Fruit fly (Drosophila melanogaster): ENCODE data around the gene CG12104.

CG12104 gene

dm6 chr3L:1571077-1571476 lies 31.4 kb downstream of the CG12104 start:
- TF ChIP-seq dsx (GFP tag; optimal IDR thresholded peaks at IDR 0.05; ENCODE audit: poor library complexity, severe bottlenecking) (no peak), CG3032 (tag; optimal IDR thresholded peaks at IDR 0.05) (no peak), ss (GFP tag; optimal IDR thresholded peaks at IDR 0.05) (no peak)

- no peak for TF ChIP-seq CG3032 (tag; optimal IDR thresholded peaks at IDR 0.05)
- TF ChIP-seq CG1621 (tag; optimal IDR thresholded peaks at IDR 0.05) = no peak
- TF ChIP-seq CG8319 (GFP tag; optimal IDR thresholded peaks at IDR 0.05) = no peak
- no peak for TF ChIP-seq Hr4 (GFP tag; optimal IDR thresholded peaks at IDR 0.05)
- TF ChIP-seq salr (GFP tag; optimal IDR thresholded peaks at IDR 0.05) = no peak
- no peak for TF ChIP-seq OdsH (GFP tag; optimal IDR thresholded peaks at IDR 0.05)
- TF ChIP-seq dsx (GFP tag; optimal IDR thresholded peaks at IDR 0.05; ENCODE audit: poor library complexity, severe bottlenecking) = no peak
- no peak for TF ChIP-seq Smox (GFP tag; optimal IDR thresholded peaks at IDR 0.05)
- TF ChIP-seq CG10669 (GFP tag; optimal IDR thresholded peaks at IDR 0.05) = no peak
- no peak for TF ChIP-seq fkh (GFP tag; optimal IDR thresholded peaks at IDR 0.05)
- TF ChIP-seq Ets96B (tag; optimal IDR thresholded peaks at IDR 0.05) = no peak
- no peak for TF ChIP-seq Eip75B (GFP tag; optimal IDR thresholded peaks at IDR 0.05)
- TF ChIP-seq CG31627 (GFP tag; optimal IDR thresholded peaks at IDR 0.05) = no peak
- no peak for TF ChIP-seq fd59A (GFP tag; optimal IDR thresholded peaks at IDR 0.05)
- TF ChIP-seq esn (GFP tag; optimal IDR thresholded peaks at IDR 0.05) = no peak
- TF ChIP-seq CG11902 (GFP tag; optimal IDR thresholded peaks at IDR 0.05) = no peak
- peak; percentile 74 for TF ChIP-seq svp (GFP tag)
- TF ChIP-seq pdm3 (GFP tag; optimal IDR thresholded peaks at IDR 0.05) = no peak
- no peak for TF ChIP-seq dac (GFP tag; optimal IDR thresholded peaks at IDR 0.05)
- TF ChIP-seq Sox15 (GFP tag; optimal IDR thresholded peaks at IDR 0.05) = no peak
- TF ChIP-seq ss (GFP tag; optimal IDR thresholded peaks at IDR 0.05) = peak in 1 of 2 experiments; percentile 30
- TF ChIP-seq CG8632 (GFP tag; optimal IDR thresholded peaks at IDR 0.05) = no peak
- TF ChIP-seq CG6276 (GFP tag; optimal IDR thresholded peaks at IDR 0.05) = no peak
- peak; percentile 57 for TF ChIP-seq CG6854 (GFP tag; optimal IDR thresholded peaks at IDR 0.05)
- TF ChIP-seq Sox14 (GFP tag; optimal IDR thresholded peaks at IDR 0.05) = peak; percentile 39
Measured at dm6 chr3L:1569966-1570276, 32.6 kb downstream of the CG12104 start.

- TF ChIP-seq Sox14 (GFP tag; optimal IDR thresholded peaks at IDR 0.05) (no peak), Met (GFP tag; optimal IDR thresholded peaks at IDR 0.05) (no peak), Hr39 (GFP tag; optimal IDR thresholded peaks at IDR 0.05) (no peak), Smox (GFP tag; optimal IDR thresholded peaks at IDR 0.05) (no peak), pdm3 (GFP tag; optimal IDR thresholded peaks at IDR 0.05) (no peak), fd59A (GFP tag; optimal IDR thresholded peaks at IDR 0.05) (no peak), fkh (GFP tag; optimal IDR thresholded peaks at IDR 0.05) (no peak), CG32006 (GFP tag; optimal IDR thresholded peaks at IDR 0.05) (no peak), CG6276 (GFP tag; optimal IDR thresholded peaks at IDR 0.05) (no peak), CG31627 (GFP tag; optimal IDR thresholded peaks at IDR 0.05) (no peak), dsx (GFP tag; optimal IDR thresholded peaks at IDR 0.05; ENCODE audit: poor library complexity, severe bottlenecking) (no peak), Gug (GFP tag; IDR thresholded peaks at IDR 0.05) (no peak), CG3032 (tag; optimal IDR thresholded peaks at IDR 0.05) (no peak), Lpt (GFP tag; optimal IDR thresholded peaks at IDR 0.05) (no peak), spab (GFP tag; optimal IDR thresholded peaks at IDR 0.05) (no peak), CG1621 (tag; optimal IDR thresholded peaks at IDR 0.05) (no peak), fd85E (GFP tag; optimal IDR thresholded peaks at IDR 0.05) (no peak), CG8319 (GFP tag; optimal IDR thresholded peaks at IDR 0.05) (no peak), Hr4 (GFP tag; optimal IDR thresholded peaks at IDR 0.05) (no peak), svp (GFP tag) (peak; percentile 98), Sox15 (GFP tag; optimal IDR thresholded peaks at IDR 0.05) (no peak), CG6163 (GFP tag; IDR thresholded peaks at IDR 0.05) (no peak), esn (GFP tag; optimal IDR thresholded peaks at IDR 0.05) (no peak), cyc (GFP tag; optimal IDR thresholded peaks at IDR 0.05) (no peak), CG10669 (GFP tag; optimal IDR thresholded peaks at IDR 0.05) (no peak), CG34406 (GFP tag; optimal IDR thresholded peaks at IDR 0.05) (no peak), Ets21C (GFP tag; optimal IDR thresholded peaks at IDR 0.05) (no peak), CG11294 (GFP tag; IDR thresholded peaks at IDR 0.05) (no peak), achi (GFP tag; optimal IDR thresholded peaks at IDR 0.05) (no peak), CG3919 (GFP tag; optimal IDR thresholded peaks at IDR 0.05) (peak; percentile 15), CG10631 (GFP tag; optimal IDR thresholded peaks at IDR 0.05) (no peak), topi (GFP tag; optimal IDR thresholded peaks at IDR 0.05) (peak; percentile 3), salr (GFP tag; optimal IDR thresholded peaks at IDR 0.05) (no peak), Blimp-1 (GFP tag; optimal IDR thresholded peaks at IDR 0.05) (no peak), lz (GFP tag; optimal IDR thresholded peaks at IDR 0.05) (no peak), CG11762 (GFP tag; optimal IDR thresholded peaks at IDR 0.05; ENCODE audit: insufficient read depth) (no peak)
Measured at dm6 chr3L:1569162-1569965, 33.1 kb downstream of the CG12104 start, which contains the start of gene Tmep. Gene Tmep (plus strand): TSS chr3L:1569181.
